Fruit fly (Drosophila melanogaster): ENCODE results near the gene CG42673.

The CG42673 gene

dm6 chr3L:9550873-9551580 lies 4.0 kb downstream of the CG42673 start:
- TF ChIP-seq usp (GFP tag; optimal IDR thresholded peaks at IDR 0.05): no peak
- no peak for TF ChIP-seq EcR (GFP tag; optimal IDR thresholded peaks at IDR 0.05)
- no peak for TF ChIP-seq psq (optimal IDR thresholded peaks at IDR 0.05)
- no peak for TF ChIP-seq pan (optimal IDR thresholded peaks at IDR 0.05)
- TF ChIP-seq Dll (optimal IDR thresholded peaks at IDR 0.05): no peak
- TF ChIP-seq CG8478 (optimal IDR thresholded peaks at IDR 0.05): no peak

dm6 chr3L:9552190-9552809 lies 5.3 kb downstream of the CG42673 start:
- TF ChIP-seq EcR (GFP tag; optimal IDR thresholded peaks at IDR 0.05): no peak
- TF ChIP-seq usp (GFP tag; optimal IDR thresholded peaks at IDR 0.05): no peak
- no peak for TF ChIP-seq pan (optimal IDR thresholded peaks at IDR 0.05)
- no peak for TF ChIP-seq CG8478 (optimal IDR thresholded peaks at IDR 0.05)
- TF ChIP-seq psq (optimal IDR thresholded peaks at IDR 0.05): no peak
- TF ChIP-seq Dll (optimal IDR thresholded peaks at IDR 0.05): no peak

- no peak for TF ChIP-seq psq (optimal IDR thresholded peaks at IDR 0.05)
- TF ChIP-seq Dll (optimal IDR thresholded peaks at IDR 0.05): no peak
- TF ChIP-seq pan (optimal IDR thresholded peaks at IDR 0.05): no peak
- no peak for TF ChIP-seq CG8478 (optimal IDR thresholded peaks at IDR 0.05)
- TF ChIP-seq usp (GFP tag; optimal IDR thresholded peaks at IDR 0.05): no peak
- TF ChIP-seq EcR (GFP tag; optimal IDR thresholded peaks at IDR 0.05): no peak
Observed at dm6 chr3L:9555004-9555403, 8.0 kb downstream of the CG42673 start.

- TF ChIP-seq Dll (optimal IDR thresholded peaks at IDR 0.05) (no peak), usp (GFP tag; optimal IDR thresholded peaks at IDR 0.05) (no peak), EcR (GFP tag; optimal IDR thresholded peaks at IDR 0.05) (no peak), pan (optimal IDR thresholded peaks at IDR 0.05) (no peak), psq (optimal IDR thresholded peaks at IDR 0.05) (no peak), CG8478 (optimal IDR thresholded peaks at IDR 0.05) (no peak)
Observed at dm6 chr3L:9556666-9557065, 9.6 kb downstream of the CG42673 start.

- TF ChIP-seq CG8478 (optimal IDR thresholded peaks at IDR 0.05) (no peak), pan (optimal IDR thresholded peaks at IDR 0.05) (no peak), usp (GFP tag; optimal IDR thresholded peaks at IDR 0.05) (no peak)
Observed at dm6 chr3L:9559040-9559439, 12.0 kb downstream of the CG42673 start.

dm6 chr3L:9566849-9567248 lies 19.8 kb downstream of the CG42673 start:
- TF ChIP-seq usp (GFP tag; optimal IDR thresholded peaks at IDR 0.05): no peak
- TF ChIP-seq psq (optimal IDR thresholded peaks at IDR 0.05): no peak
- no peak for TF ChIP-seq CG8478 (optimal IDR thresholded peaks at IDR 0.05)

- TF ChIP-seq Dll (optimal IDR thresholded peaks at IDR 0.05) (no peak), pan (optimal IDR thresholded peaks at IDR 0.05) (no peak), psq (optimal IDR thresholded peaks at IDR 0.05) (no peak), EcR (GFP tag; optimal IDR thresholded peaks at IDR 0.05) (no peak), usp (GFP tag; optimal IDR thresholded peaks at IDR 0.05) (no peak), CG8478 (optimal IDR thresholded peaks at IDR 0.05) (no peak)
Observed at dm6 chr3L:9567748-9568147, 20.7 kb downstream of the CG42673 start.

dm6 chr3L:9569194-9569593 lies 22.2 kb downstream of the CG42673 start:
- TF ChIP-seq CG8478 (optimal IDR thresholded peaks at IDR 0.05) (no peak), EcR (GFP tag; optimal IDR thresholded peaks at IDR 0.05) (no peak), psq (optimal IDR thresholded peaks at IDR 0.05) (no peak), usp (GFP tag; optimal IDR thresholded peaks at IDR 0.05) (no peak), pan (optimal IDR thresholded peaks at IDR 0.05) (no peak), Dll (optimal IDR thresholded peaks at IDR 0.05) (no peak)

dm6 chr3L:9569849-9570248 lies 22.8 kb downstream of the CG42673 start:
- TF ChIP-seq Dll (optimal IDR thresholded peaks at IDR 0.05): no peak
- TF ChIP-seq usp (GFP tag; optimal IDR thresholded peaks at IDR 0.05): no peak
- no peak for TF ChIP-seq CG8478 (optimal IDR thresholded peaks at IDR 0.05)
- no peak for TF ChIP-seq EcR (GFP tag; optimal IDR thresholded peaks at IDR 0.05)
- no peak for TF ChIP-seq pan (optimal IDR thresholded peaks at IDR 0.05)
- TF ChIP-seq psq (optimal IDR thresholded peaks at IDR 0.05): no peak

- no peak for TF ChIP-seq usp (GFP tag; optimal IDR thresholded peaks at IDR 0.05)
- TF ChIP-seq pan (optimal IDR thresholded peaks at IDR 0.05): no peak
- TF ChIP-seq CG8478 (optimal IDR thresholded peaks at IDR 0.05): no peak
- no peak for TF ChIP-seq EcR (GFP tag; optimal IDR thresholded peaks at IDR 0.05)
- TF ChIP-seq Dll (optimal IDR thresholded peaks at IDR 0.05): no peak
- TF ChIP-seq psq (optimal IDR thresholded peaks at IDR 0.05): no peak
Observed at dm6 chr3L:9571629-9572028, 24.6 kb downstream of the CG42673 start.

dm6 chr3L:9583388-9583787 lies 36.4 kb downstream of the CG42673 start:
- TF ChIP-seq EcR (GFP tag; optimal IDR thresholded peaks at IDR 0.05): no peak
- TF ChIP-seq pan (optimal IDR thresholded peaks at IDR 0.05): no peak
- TF ChIP-seq Dll (optimal IDR thresholded peaks at IDR 0.05): no peak
- TF ChIP-seq usp (GFP tag; optimal IDR thresholded peaks at IDR 0.05): no peak
- no peak for TF ChIP-seq psq (optimal IDR thresholded peaks at IDR 0.05)
- TF ChIP-seq CG8478 (optimal IDR thresholded peaks at IDR 0.05): no peak

dm6 chr3L:9597464-9597863 lies 50.4 kb downstream of the CG42673 start, which contains the start of gene Tmc:
Gene Tmc, plus strand, starts transcription at chr3L:9597764.
- no peak for TF ChIP-seq CG8478 (optimal IDR thresholded peaks at IDR 0.05)
- no peak for TF ChIP-seq Dll (optimal IDR thresholded peaks at IDR 0.05)
- no peak for TF ChIP-seq pan (optimal IDR thresholded peaks at IDR 0.05)
- TF ChIP-seq usp (GFP tag; optimal IDR thresholded peaks at IDR 0.05): no peak
- TF ChIP-seq EcR (GFP tag; optimal IDR thresholded peaks at IDR 0.05): no peak
- TF ChIP-seq psq (optimal IDR thresholded peaks at IDR 0.05): no peak
